Fruit fly (Drosophila melanogaster): ENCODE results near the gene CG10492.

The CG10492 gene

DNA sequence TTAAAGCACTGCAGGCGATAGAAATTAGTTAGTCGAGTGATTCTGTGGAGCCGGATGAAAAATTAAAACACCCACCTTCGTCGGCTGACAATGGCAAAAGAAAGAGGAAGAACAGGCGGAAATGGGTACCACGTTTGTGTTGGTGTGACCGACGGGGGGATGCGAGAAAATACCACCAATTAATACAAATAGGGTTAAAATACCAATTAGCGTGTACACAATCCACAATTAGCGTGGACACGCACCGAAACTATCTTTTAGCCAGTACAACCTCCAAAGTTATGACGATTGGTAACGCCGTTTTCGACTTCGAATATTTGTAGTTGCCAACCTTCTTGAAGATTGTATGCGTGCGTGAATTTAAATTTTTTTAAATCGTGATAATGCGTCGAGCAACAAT is 44.7 kb upstream of the CG10492 start, which contains the start of gene RpL30 (continued):
- TF ChIP-seq CG6808 (GFP tag; optimal IDR thresholded peaks at IDR 0.05): peak; percentile 96
- TF ChIP-seq CG8119 (GFP tag; IDR thresholded peaks at IDR 0.05): 0 out of 3 replicates have a peak, but pooled peaks have one; percentile 44
- TF ChIP-seq vri (GFP tag; optimal IDR thresholded peaks at IDR 0.05): peak; percentile 83
- TF ChIP-seq Eip93F (GFP tag; optimal IDR thresholded peaks at IDR 0.05): no peak
- TF ChIP-seq CG6854 (GFP tag; optimal IDR thresholded peaks at IDR 0.05): peak; percentile 98
- TF ChIP-seq achi (GFP tag; optimal IDR thresholded peaks at IDR 0.05): peak; percentile 80
- peak; percentile 77 for TF ChIP-seq cyc (GFP tag; optimal IDR thresholded peaks at IDR 0.05)
- TF ChIP-seq CG8632 (GFP tag; optimal IDR thresholded peaks at IDR 0.05): peak; percentile 61
- peak in 1 of 2 experiments; percentile 84 for TF ChIP-seq salr (GFP tag; optimal IDR thresholded peaks at IDR 0.05)
- peak; percentile 43 for TF ChIP-seq fd59A (GFP tag; optimal IDR thresholded peaks at IDR 0.05)
- TF ChIP-seq OdsH (GFP tag; optimal IDR thresholded peaks at IDR 0.05): peak; percentile 62
- peak; percentile 85 for TF ChIP-seq CG16779 (tag; optimal IDR thresholded peaks at IDR 0.05)
- peak; percentile 93 for TF ChIP-seq Eip78C (GFP tag)
- peak; percentile 85 for TF ChIP-seq Met (GFP tag; optimal IDR thresholded peaks at IDR 0.05)
- peak; percentile 65 for TF ChIP-seq Hr39 (GFP tag; optimal IDR thresholded peaks at IDR 0.05)
- TF ChIP-seq CG11294 (GFP tag; IDR thresholded peaks at IDR 0.05): peak; percentile 56
- TF ChIP-seq Gug (GFP tag; IDR thresholded peaks at IDR 0.05): no peak
- peak; percentile 26 for TF ChIP-seq Hr4 (GFP tag; optimal IDR thresholded peaks at IDR 0.05)
- peak; percentile 60 for TF ChIP-seq dac (GFP tag; optimal IDR thresholded peaks at IDR 0.05)

dm6 chr2L:19010037-19010436 is 43.8 kb upstream of the CG10492 start:
- TF ChIP-seq acj6 (GFP tag; optimal IDR thresholded peaks at IDR 0.05) (no peak), CG6276 (GFP tag; optimal IDR thresholded peaks at IDR 0.05) (no peak), lz (GFP tag; optimal IDR thresholded peaks at IDR 0.05) (no peak), Hr38 (GFP tag; optimal IDR thresholded peaks at IDR 0.05) (no peak), CG6808 (GFP tag; optimal IDR thresholded peaks at IDR 0.05) (no peak), ss (GFP tag; optimal IDR thresholded peaks at IDR 0.05) (no peak), Ets96B (tag; optimal IDR thresholded peaks at IDR 0.05) (no peak), topi (GFP tag; optimal IDR thresholded peaks at IDR 0.05) (no peak), CG34406 (GFP tag; optimal IDR thresholded peaks at IDR 0.05) (no peak), Blimp-1 (GFP tag; optimal IDR thresholded peaks at IDR 0.05) (no peak), CG11902 (GFP tag; optimal IDR thresholded peaks at IDR 0.05) (no peak), CG32006 (GFP tag; optimal IDR thresholded peaks at IDR 0.05) (no peak), fkh (GFP tag; optimal IDR thresholded peaks at IDR 0.05) (no peak), vri (GFP tag; optimal IDR thresholded peaks at IDR 0.05) (no peak), dsx (GFP tag; optimal IDR thresholded peaks at IDR 0.05; ENCODE audit: poor library complexity, severe bottlenecking) (no peak), CG6792 (GFP tag; optimal IDR thresholded peaks at IDR 0.05) (no peak), CG8632 (GFP tag; optimal IDR thresholded peaks at IDR 0.05) (no peak), eg (GFP tag; IDR thresholded peaks at IDR 0.05) (no peak), CG16779 (tag; optimal IDR thresholded peaks at IDR 0.05) (no peak)

- TF ChIP-seq Smox (GFP tag; optimal IDR thresholded peaks at IDR 0.05): no peak
- no peak for TF ChIP-seq CG15336 (GFP tag; IDR thresholded peaks at IDR 0.05)
- no peak for TF ChIP-seq fd85E (GFP tag; optimal IDR thresholded peaks at IDR 0.05)
- TF ChIP-seq CG3919 (GFP tag; optimal IDR thresholded peaks at IDR 0.05): no peak
- TF ChIP-seq CG6792 (GFP tag; optimal IDR thresholded peaks at IDR 0.05): no peak
- no peak for TF ChIP-seq Sox14 (GFP tag; optimal IDR thresholded peaks at IDR 0.05)
- no peak for TF ChIP-seq svp (GFP tag)
- TF ChIP-seq Blimp-1 (GFP tag; optimal IDR thresholded peaks at IDR 0.05): no peak
- no peak for TF ChIP-seq cyc (GFP tag; optimal IDR thresholded peaks at IDR 0.05)
- TF ChIP-seq dsx (GFP tag; optimal IDR thresholded peaks at IDR 0.05; ENCODE audit: poor library complexity, severe bottlenecking): no peak
- no peak for TF ChIP-seq CG3032 (tag; optimal IDR thresholded peaks at IDR 0.05)
- TF ChIP-seq CG32006 (GFP tag; optimal IDR thresholded peaks at IDR 0.05): no peak
- TF ChIP-seq vri (GFP tag; optimal IDR thresholded peaks at IDR 0.05): no peak
- TF ChIP-seq Gug (GFP tag; IDR thresholded peaks at IDR 0.05): no peak
- no peak for TF ChIP-seq CG11294 (GFP tag; IDR thresholded peaks at IDR 0.05)
- TF ChIP-seq Sox15 (GFP tag; optimal IDR thresholded peaks at IDR 0.05): no peak
- no peak for TF ChIP-seq Eip75B (GFP tag; optimal IDR thresholded peaks at IDR 0.05)
- TF ChIP-seq ss (GFP tag; optimal IDR thresholded peaks at IDR 0.05): no peak
These were observed 43.3 kb upstream of the CG10492 start, which contains the start of gene robl37BC for dm6 chr2L:19010566-19010965. Gene robl37BC (plus strand): TSS chr2L:19010866.
